Fruit fly (Drosophila melanogaster): ENCODE data around the gene CG5346.

DNA sequence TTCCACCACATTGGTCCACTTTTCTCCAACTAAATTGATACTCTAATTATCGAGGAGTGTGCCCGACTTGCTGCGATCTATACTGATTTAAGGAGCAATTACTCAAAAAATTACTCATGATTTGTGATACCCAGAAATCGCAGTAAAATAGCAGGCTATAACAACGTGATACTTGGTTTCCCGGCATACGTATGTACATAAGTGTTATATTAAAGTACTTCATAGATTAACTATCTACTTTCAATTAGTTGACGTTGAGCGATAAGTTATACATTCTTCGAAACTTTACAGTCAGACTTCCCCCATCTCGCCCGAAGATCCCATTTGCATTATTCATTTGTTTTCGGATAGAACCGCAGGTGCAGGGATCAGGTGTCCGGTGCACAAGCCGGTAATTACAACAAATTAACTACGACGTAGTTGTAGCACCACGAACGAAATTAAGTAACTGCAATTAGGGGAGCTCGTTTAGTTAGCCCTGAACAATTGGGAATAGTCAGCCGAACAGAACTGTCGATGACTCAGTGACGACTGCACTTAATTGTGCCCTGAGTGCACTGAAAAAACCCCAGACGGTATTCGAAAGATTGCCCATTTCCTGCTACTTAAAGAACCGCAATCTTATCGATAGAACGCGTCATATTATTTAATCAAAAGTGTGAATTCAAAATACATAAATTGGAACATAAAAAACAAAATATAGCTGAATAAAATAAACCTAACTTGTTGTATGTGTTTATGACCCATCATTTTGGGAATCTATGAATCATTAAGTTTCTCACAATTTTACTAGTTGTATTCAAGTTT lies 2.7 kb downstream of the CG5346 start:
- TF ChIP-seq dl (GFP tag; optimal IDR thresholded peaks at IDR 0.05; ENCODE audit: insufficient read depth in 1 of 2, partially characterized antibody in 2 of 2) (no peak), psq (GFP tag; optimal IDR thresholded peaks at IDR 0.05) (no peak), foxo (GFP tag; optimal IDR thresholded peaks at IDR 0.05) (no peak), h (GFP tag; optimal IDR thresholded peaks at IDR 0.05) (no peak), pan (optimal IDR thresholded peaks at IDR 0.05) (no peak), dmrt93B (GFP tag; optimal IDR thresholded peaks at IDR 0.05) (no peak), Hr78 (GFP tag; optimal IDR thresholded peaks at IDR 0.05) (no peak), Mio (GFP tag; optimal IDR thresholded peaks at IDR 0.05) (no peak), brk (GFP tag; optimal IDR thresholded peaks at IDR 0.05) (no peak), usp (GFP tag; optimal IDR thresholded peaks at IDR 0.05) (no peak), Vsx2 (GFP tag; optimal IDR thresholded peaks at IDR 0.05; ENCODE audit: partially characterized antibody) (no peak), Sp1 (GFP tag; optimal IDR thresholded peaks at IDR 0.05) (no peak), woc (GFP tag; optimal IDR thresholded peaks at IDR 0.05) (no peak), CG9705 (GFP tag; optimal IDR thresholded peaks at IDR 0.05) (no peak)

All from whole organism, wandering third instar larva.